Worm (Caenorhabditis elegans) whole organism, L3 larva: ENCODE results near the gene C09G4.4.

Experiments
- aly-2 ChIP-seq: fragments of 150-350 bp; optimal IDR thresholded peaks from 2 replicates; lab custom pipeline; 2014; ENCODE audit warnings: missing biosample characterization, missing genetic modification characterization
- ama-1 ChIP-seq: fragments of 150-350 bp; optimal IDR thresholded peaks from 2 replicates; lab custom pipeline; 2018
- mdl-1 ChIP-seq: fragments of 150-350 bp; optimal IDR thresholded peaks from 2 replicates; lab custom pipeline; 2014; ENCODE audit warnings: missing biosample characterization, missing genetic modification characterization
- nhr-76 ChIP-seq: fragments of 150-350 bp; sonication (generic microtip); optimal IDR thresholded peaks from 5 replicates; lab custom pipeline; 2014; ENCODE audit warnings: missing biosample characterization, missing genetic modification characterization
- snpc-4 ChIP-seq: fragments of 150-350 bp; optimal IDR thresholded peaks from 2 replicates; lab custom pipeline; 2014; ENCODE audit warnings: missing biosample characterization, missing genetic modification characterization
- unc-62 ChIP-seq: fragments of 150-350 bp; sonication (generic microtip); optimal IDR thresholded peaks from 4 replicates; lab custom pipeline; 2014; ENCODE audit warnings: missing biosample characterization, missing genetic modification reagents, missing genetic modification characterization

DNA sequence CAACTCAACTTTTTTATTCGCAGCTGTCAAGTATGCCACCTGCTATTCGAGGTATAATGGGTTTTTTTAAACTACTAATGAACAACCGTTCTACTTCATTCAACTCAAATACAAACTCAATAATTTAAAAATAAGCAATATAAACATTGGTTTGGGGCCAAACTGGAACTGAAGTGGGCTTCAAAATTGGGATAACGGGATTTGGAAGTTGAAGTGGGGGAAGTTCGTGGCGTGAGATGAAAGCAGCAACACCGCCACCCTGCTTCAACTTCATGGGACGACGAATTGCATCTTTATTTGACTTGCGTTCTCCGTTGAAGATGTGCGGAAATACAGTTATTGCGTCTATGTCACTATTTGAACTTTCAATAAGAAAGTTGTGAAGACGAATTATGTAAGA, 34.3 kb upstream of the C09G4.4 start:
- no peak for TF ChIP-seq ama-1 (lab: Kevin White, UChicago)
- TF ChIP-seq aly-2, result no peak
- TF ChIP-seq unc-62 (GFP tag; lab: Kevin White, UChicago), result no peak
- TF ChIP-seq nhr-76 (tag; lab: Kevin White, UChicago), result no peak
- TF ChIP-seq mdl-1 (tag; lab: Kevin White, UChicago), result no peak
- no peak for TF ChIP-seq snpc-4 (tag; lab: Kevin White, UChicago)
